Worm (Caenorhabditis elegans) whole organism, L1 larva: ENCODE data around the gene C47E8.3.

ENCODE experiments used
- C16A3.4 ChIP-seq: fragments of 150-350 bp; optimal IDR thresholded peaks from 2 replicates; lab custom pipeline; 2014; ENCODE audit warnings: missing biosample characterization, missing genetic modification characterization
- C34B4.2 ChIP-seq: sonication (generic microtip); optimal IDR thresholded peaks from 2 replicates; lab custom pipeline; 2017; ENCODE audit warnings: mild to moderate bottlenecking, missing genetic modification characterization, missing compliant biosample characterization
- F16B12.6 ChIP-seq: fragments of 150-350 bp; optimal IDR thresholded peaks from 2 replicates; lab custom pipeline; 2014; ENCODE audit warnings: missing biosample characterization, missing genetic modification characterization
- ama-1 ChIP-seq: fragments of 150-350 bp; optimal IDR thresholded peaks from 2 replicates; lab custom pipeline; 2014
- blmp-1 ChIP-seq: fragments of 150-350 bp; optimal IDR thresholded peaks from 2 replicates; lab custom pipeline; 2014; ENCODE audit warnings: missing biosample characterization, missing genetic modification characterization
- ceh-63 ChIP-seq: fragments of 200-800 bp; sonication (Bioruptor generic); optimal IDR thresholded peaks from 2 replicates; lab custom pipeline; 2018; ENCODE audit warnings: mild to moderate bottlenecking, missing genetic modification characterization, missing compliant biosample characterization
- ceh-8 ChIP-seq: fragments of 200-800 bp; sonication (Bioruptor generic); optimal IDR thresholded peaks from 2 replicates; lab custom pipeline; 2018; ENCODE audit warnings: mild to moderate bottlenecking, missing genetic modification characterization, moderate library complexity, missing compliant biosample characterization
- ceh-82 ChIP-seq, 3 experiments: fragments of 150-350 bp in 1 of 3; sonication (generic microtip) in 2 of 3; optimal IDR thresholded peaks; 2 replicates each; lab custom pipeline; 2014 to 2017; ENCODE audit warnings: missing biosample characterization in 3 of 3, missing genetic modification characterization in 3 of 3
- ceh-90 ChIP-seq: sonication (generic microtip); optimal IDR thresholded peaks from 2 replicates; lab custom pipeline; 2016; ENCODE audit warnings: missing genetic modification characterization, missing compliant biosample characterization
- ces-1 ChIP-seq: fragments of 150-350 bp; optimal IDR thresholded peaks from 2 replicates; lab custom pipeline; 2014; ENCODE audit warnings: missing biosample characterization, missing genetic modification reagents, missing genetic modification characterization
- dpl-1 ChIP-seq, 3 experiments: fragments of 150-350 bp in 2 of 3; sonication (generic microtip) in 1 of 3; optimal IDR thresholded peaks; 2 replicates each; lab custom pipeline; 2014 to 2017; ENCODE audit warnings: missing biosample characterization in 3 of 3, missing genetic modification characterization in 3 of 3, missing genetic modification reagents in 3 of 3
- efl-1 ChIP-seq, 4 experiments: fragments of 150-350 bp; optimal IDR thresholded peaks in 3 of 4; peaks in 1 of 4; 1 replicate in 1 of 4; 2 replicates in 3 of 4; lab custom pipeline; 2014; ENCODE audit warnings: missing biosample characterization in 2 of 4, missing genetic modification characterization in 2 of 4, missing genetic modification reagents in 2 of 4
- efl-3 ChIP-seq: fragments of 200-800 bp; sonication (Bioruptor generic); optimal IDR thresholded peaks from 2 replicates; lab custom pipeline; 2018; ENCODE audit warnings: mild to moderate bottlenecking, missing genetic modification characterization, missing compliant biosample characterization
- egl-13 ChIP-seq: sonication (generic microtip); optimal IDR thresholded peaks from 2 replicates; lab custom pipeline; 2016; ENCODE audit warnings: missing genotype, missing genetic modification reagents, missing genetic modification characterization, missing compliant biosample characterization
- egl-27 ChIP-seq, 2 experiments: fragments of 150-350 bp in 1 of 2; sonication (generic microtip); optimal IDR thresholded peaks; 3 replicates each; lab custom pipeline; 2017 to 2018; ENCODE audit warnings: missing biosample characterization in 2 of 2, missing genetic modification characterization in 2 of 2, missing genetic modification reagents in 2 of 2
- ets-5 ChIP-seq: fragments of 200-800 bp; sonication (Bioruptor generic); IDR thresholded peaks from 2 replicates; pipeline ENCODE4 v1.3.6; 2022; ENCODE audit warnings: missing genetic modification characterization, missing compliant biosample characterization
- fkh-10 ChIP-seq: sonication (generic microtip); optimal IDR thresholded peaks from 2 replicates; lab custom pipeline; 2017; ENCODE audit warnings: missing biosample characterization, missing genetic modification reagents, missing genetic modification characterization
- fkh-4 ChIP-seq: sonication (generic microtip); optimal IDR thresholded peaks from 2 replicates; lab custom pipeline; 2016; ENCODE audit warnings: missing compliant biosample characterization, missing genetic modification characterization, borderline replicate concordance
- fkh-8 ChIP-seq: sonication (generic microtip); optimal IDR thresholded peaks from 2 replicates; lab custom pipeline; 2016; ENCODE audit warnings: mild to moderate bottlenecking, missing genetic modification characterization, missing compliant biosample characterization
- fos-1 ChIP-seq: fragments of 150-350 bp; optimal IDR thresholded peaks from 2 replicates; lab custom pipeline; 2014; ENCODE audit warnings: missing biosample characterization, missing genetic modification characterization
- grh-1 ChIP-seq: fragments of 200-800 bp; sonication (Bioruptor generic); IDR thresholded peaks from 2 replicates; pipeline ENCODE4 v1.3.6; 2022; ENCODE audit warnings: missing genetic modification reagents, missing genetic modification characterization, missing compliant biosample characterization
- hlh-17 ChIP-seq: fragments of 200-800 bp; sonication (Bioruptor generic); optimal IDR thresholded peaks from 2 replicates; lab custom pipeline; 2018; ENCODE audit warnings: missing genetic modification characterization, mild to moderate bottlenecking, missing compliant biosample characterization, moderate library complexity, borderline replicate concordance
- irx-1 ChIP-seq: sonication (generic microtip); optimal IDR thresholded peaks from 2 replicates; lab custom pipeline; 2016; ENCODE audit warnings: missing genetic modification characterization, missing compliant biosample characterization
- isw-1 ChIP-seq: fragments of 200-800 bp; sonication (Bioruptor generic); IDR thresholded peaks from 2 replicates; pipeline ENCODE4 v1.3.6; 2022; ENCODE audit warnings: missing genetic modification characterization, missing compliant biosample characterization
- lin-14 ChIP-seq: fragments of 200-800 bp; sonication (Bioruptor generic); optimal IDR thresholded peaks from 2 replicates; lab custom pipeline; 2018; ENCODE audit warnings: mild to moderate bottlenecking, missing genetic modification characterization, moderate library complexity, missing compliant biosample characterization
- lin-15B ChIP-seq: fragments of 150-350 bp; sonication (generic microtip); optimal IDR thresholded peaks from 3 replicates; lab custom pipeline; 2014; ENCODE audit warnings: missing biosample characterization, missing genetic modification characterization
- lin-35 ChIP-seq, 2 experiments: fragments of 150-350 bp; optimal IDR thresholded peaks; 2 replicates each; lab custom pipeline; 2014; ENCODE audit warnings: missing biosample characterization in 2 of 2, missing genetic modification characterization in 2 of 2, missing genetic modification reagents in 2 of 2
- lsy-2 ChIP-seq, 2 experiments: fragments of 150-350 bp; optimal IDR thresholded peaks; 2 replicates each; lab custom pipeline; 2014; ENCODE audit warnings: missing biosample characterization in 2 of 2, missing genetic modification characterization in 2 of 2
- mab-9 ChIP-seq: fragments of 200-800 bp; sonication (Bioruptor generic); IDR thresholded peaks from 2 replicates; pipeline ENCODE4 v1.3.6; 2022; ENCODE audit warnings: missing genetic modification reagents, missing genetic modification characterization, missing compliant biosample characterization
- nhr-11 ChIP-seq: fragments of 150-350 bp; optimal IDR thresholded peaks from 2 replicates; lab custom pipeline; 2014; ENCODE audit warnings: missing biosample characterization, missing genetic modification characterization
- nhr-19 ChIP-seq: fragments of 200-800 bp; sonication (Bioruptor generic); conservative IDR thresholded peaks from 2 replicates; pipeline ENCODE4 v1.3.6; 2022; ENCODE audit warnings: missing genetic modification characterization, missing compliant biosample characterization
- nhr-20 ChIP-seq: sonication (generic microtip); optimal IDR thresholded peaks from 2 replicates; lab custom pipeline; 2016; ENCODE audit warnings: mild to moderate bottlenecking, missing genetic modification characterization, missing compliant biosample characterization
- nhr-237 ChIP-seq: fragments of 150-350 bp; optimal IDR thresholded peaks from 2 replicates; lab custom pipeline; 2014; ENCODE audit warnings: missing biosample characterization, missing genetic modification characterization
- nhr-28 ChIP-seq: fragments of 150-350 bp; optimal IDR thresholded peaks from 2 replicates; lab custom pipeline; 2014; ENCODE audit warnings: missing biosample characterization, missing genetic modification characterization
- nhr-47 ChIP-seq: sonication (generic microtip); optimal IDR thresholded peaks from 2 replicates; lab custom pipeline; 2016; ENCODE audit warnings: mild to moderate bottlenecking, missing genetic modification characterization, moderate library complexity, missing compliant biosample characterization
- nhr-77 ChIP-seq: fragments of 150-350 bp; optimal IDR thresholded peaks from 2 replicates; lab custom pipeline; 2014; ENCODE audit warnings: missing biosample characterization, missing genetic modification characterization
- nhr-85 ChIP-seq: sonication (generic microtip); peaks from one replicate; lab custom pipeline; 2016; ENCODE audit warnings: missing genetic modification characterization, inconsistent platforms, missing compliant biosample characterization
- nhr-90 ChIP-seq: sonication (generic microtip); optimal IDR thresholded peaks from 2 replicates; lab custom pipeline; 2016; ENCODE audit warnings: mild to moderate bottlenecking, missing genetic modification characterization, missing compliant biosample characterization; ENCODE audit not compliant: poor library complexity
- pqm-1 ChIP-seq: sonication (generic microtip); optimal IDR thresholded peaks from 3 replicates; lab custom pipeline; 2017; ENCODE audit warnings: missing biosample characterization, missing genetic modification characterization
- snpc-4 ChIP-seq: fragments of 150-350 bp; optimal IDR thresholded peaks from 2 replicates; lab custom pipeline; 2014; ENCODE audit warnings: missing biosample characterization, missing genetic modification characterization
- snu-23 ChIP-seq: sonication (generic microtip); optimal IDR thresholded peaks from 2 replicates; lab custom pipeline; 2016; ENCODE audit warnings: missing genetic modification characterization, missing compliant biosample characterization
- sox-4 ChIP-seq: sonication (generic microtip); optimal IDR thresholded peaks from 2 replicates; lab custom pipeline; 2016; ENCODE audit warnings: missing genetic modification characterization, missing compliant biosample characterization
- tbx-2 ChIP-seq: sonication (generic microtip); optimal IDR thresholded peaks from 2 replicates; lab custom pipeline; 2016; ENCODE audit warnings: missing genetic modification characterization, missing compliant biosample characterization
- tlp-1 ChIP-seq: fragments of 150-350 bp; optimal IDR thresholded peaks from 2 replicates; lab custom pipeline; 2014; ENCODE audit warnings: missing biosample characterization, missing genetic modification characterization
- unc-30 ChIP-seq: sonication (generic microtip); optimal IDR thresholded peaks from 2 replicates; lab custom pipeline; 2017; ENCODE audit warnings: missing biosample characterization, missing genetic modification characterization
- unc-62 ChIP-seq: fragments of 150-350 bp; optimal IDR thresholded peaks from 2 replicates; lab custom pipeline; 2014; ENCODE audit warnings: missing biosample characterization, missing genetic modification reagents, missing genetic modification characterization
- unc-86 ChIP-seq: sonication (generic microtip); optimal IDR thresholded peaks from 2 replicates; lab custom pipeline; 2016; ENCODE audit warnings: missing genetic modification characterization, missing compliant biosample characterization
- unc-98 ChIP-seq: fragments of 200-800 bp; sonication (Bioruptor generic); IDR thresholded peaks from 2 replicates; pipeline ENCODE4 v1.3.6; 2022; ENCODE audit warnings: missing genetic modification characterization, missing compliant biosample characterization
- vab-15 ChIP-seq: sonication (generic microtip); optimal IDR thresholded peaks from 2 replicates; lab custom pipeline; 2017; ENCODE audit warnings: missing genotype, mild to moderate bottlenecking, missing genetic modification characterization, missing compliant biosample characterization
- xbp-1 ChIP-seq: sonication (generic microtip); optimal IDR thresholded peaks from 2 replicates; lab custom pipeline; 2016; ENCODE audit warnings: missing genetic modification characterization, missing compliant biosample characterization
- zip-4 ChIP-seq: fragments of 200-800 bp; sonication (Bioruptor generic); optimal IDR thresholded peaks from 2 replicates; lab custom pipeline; 2018; ENCODE audit warnings: mild to moderate bottlenecking, missing genetic modification characterization, moderate library complexity, missing compliant biosample characterization
- ztf-4 ChIP-seq: fragments of 150-350 bp; optimal IDR thresholded peaks from 2 replicates; lab custom pipeline; 2014; ENCODE audit warnings: missing biosample characterization, missing genetic modification characterization

The C47E8.3 gene

ce11 chrV:14685435-14686058 lies 5.4 kb downstream of the C47E8.3 start, which contains the start of gene C47E8.4 (continued):
- TF ChIP-seq nhr-11 (tag; lab: Kevin White, UChicago) = peak; percentile 95
- peak; percentile 99 for TF ChIP-seq sox-4
- no peak for TF ChIP-seq tlp-1 (tag; lab: Kevin White, UChicago)
- TF ChIP-seq grh-1 = peak; percentile 98
- peak; percentile 80 for TF ChIP-seq blmp-1 (tag; lab: Kevin White, UChicago)
- peak; percentile 99 for TF ChIP-seq nhr-19
- peak; percentile 99 for TF ChIP-seq irx-1
- TF ChIP-seq ets-5 (GFP tag; lab: Robert Waterston, UW) = no peak
- TF ChIP-seq dpl-1 (GFP tag; optimal IDR thresholded peaks at IDR 0.05; lab: Kevin White, UChicago) = peak; percentile 90
- peak; percentile 89 for TF ChIP-seq snpc-4 (tag; lab: Kevin White, UChicago)
- TF ChIP-seq lin-14 (GFP tag; lab: Kevin White, UChicago) = peak; percentile 99
- peak; percentile 94 for TF ChIP-seq zip-4 (GFP tag; lab: Kevin White, UChicago)
- TF ChIP-seq C34B4.2 = peak; percentile 89
- peak; percentile 85 for TF ChIP-seq hlh-17
- peak; percentile 67 for TF ChIP-seq unc-30
- peak; percentile 100 for TF ChIP-seq isw-1
- TF ChIP-seq vab-15 (tag; lab: Kevin White, UChicago) = peak; percentile 95
- peak; percentile 70 for TF ChIP-seq pqm-1 (tag; lab: Kevin White, UChicago)
- peak; percentile 97 to 98 (median 98) for TF ChIP-seq ceh-82 (tag; optimal IDR thresholded peaks at IDR 0.05; lab: Kevin White, UChicago)
- TF ChIP-seq lin-15B (tag; lab: Kevin White, UChicago) = peak; percentile 99
- peak; percentile 99 for TF ChIP-seq snu-23 (GFP tag; lab: Kevin White, UChicago)
- peak; percentile 98 for TF ChIP-seq ztf-4 (tag; lab: Kevin White, UChicago)
- TF ChIP-seq fkh-4 = peak; percentile 99
- TF ChIP-seq fkh-8 (tag; lab: Kevin White, UChicago) = peak; percentile 100
- TF ChIP-seq nhr-47 (tag; lab: Kevin White, UChicago) = peak; percentile 99
- peak; percentile 99 for TF ChIP-seq nhr-77 (tag; lab: Kevin White, UChicago)
- TF ChIP-seq lin-35 (GFP tag; optimal IDR thresholded peaks at IDR 0.05; lab: Kevin White, UChicago) = peak; percentile 91 to 92
- TF ChIP-seq C16A3.4 (tag; lab: Kevin White, UChicago) = peak; percentile 97
- TF ChIP-seq tbx-2 = peak; percentile 100
- TF ChIP-seq egl-27 (tag; optimal IDR thresholded peaks at IDR 0.05; lab: Kevin White, UChicago) = peak; percentile 85 to 89
- peak; percentile 75 for TF ChIP-seq unc-62 (GFP tag; lab: Kevin White, UChicago)
- peak; percentile 99 for TF ChIP-seq egl-13 (tag; lab: Kevin White, UChicago)
- TF ChIP-seq ceh-90 = peak; percentile 96
- peak; percentile 96 for TF ChIP-seq nhr-237 (tag; lab: Kevin White, UChicago)
- TF ChIP-seq mab-9 (GFP tag; lab: Robert Waterston, UW) = peak; percentile 99
- TF ChIP-seq ama-1 = peak; percentile 88
- TF ChIP-seq xbp-1 (tag; lab: Kevin White, UChicago) = peak; percentile 99
- no peak for TF ChIP-seq ces-1
- peak; percentile 99 for TF ChIP-seq nhr-20 (tag; lab: Kevin White, UChicago)
- TF ChIP-seq unc-98 (GFP tag; lab: Robert Waterston, UW) = peak; percentile 97
- TF ChIP-seq efl-3 (GFP tag; lab: Kevin White, UChicago) = peak; percentile 92
- peak; percentile 99 for TF ChIP-seq nhr-85
- peak; percentile 98 for TF ChIP-seq ceh-8
- TF ChIP-seq fos-1 (tag; lab: Kevin White, UChicago) = peak; percentile 95
- TF ChIP-seq lsy-2 (tag; optimal IDR thresholded peaks at IDR 0.05; lab: Kevin White, UChicago) = peak; percentile 98
- TF ChIP-seq ceh-63 = peak; percentile 96
- TF ChIP-seq F16B12.6 (tag; lab: Kevin White, UChicago) = peak; percentile 26
- TF ChIP-seq efl-1 (optimal IDR thresholded peaks at IDR 0.05; lab: Kevin White, UChicago) = peak; percentile 95
- TF ChIP-seq efl-1 (GFP tag; optimal IDR thresholded peaks at IDR 0.05 in 1 of 2; lab: Kevin White, UChicago) = peak; percentile 86 to 99
- peak; percentile 99 for TF ChIP-seq nhr-90 (tag; lab: Kevin White, UChicago)
- peak; percentile 97 for TF ChIP-seq fkh-10 (GFP tag; lab: Kevin White, UChicago)
- peak; percentile 72 for TF ChIP-seq nhr-28 (tag; lab: Kevin White, UChicago)
- TF ChIP-seq unc-86 (tag; lab: Kevin White, UChicago) = peak; percentile 99
